Fruit fly (Drosophila melanogaster) whole organism, prepupa: Measurements from ENCODE around the gene yata.
A peak's percentile ranks its signal among the peaks of the same experiment; 100 is the strongest.

Experiments
- Blimp-1 ChIP-seq: fragments of 200-800 bp; sonication (Bioruptor generic); optimal IDR thresholded peaks from 3 replicates; lab custom pipeline; 2017; ENCODE audit warnings: missing biosample characterization, missing genetic modification characterization, mild to moderate bottlenecking, moderate library complexity, missing genetic modification reagents
- CG10631 ChIP-seq: fragments of 200-800 bp; sonication (Bioruptor generic); optimal IDR thresholded peaks from 2 replicates; lab custom pipeline; 2016; ENCODE audit warnings: missing biosample characterization, missing genetic modification characterization
- CG10669 ChIP-seq: fragments of 200-800 bp; sonication (Bioruptor generic); optimal IDR thresholded peaks from 3 replicates; lab custom pipeline; 2018; ENCODE audit warnings: missing biosample characterization, mild to moderate bottlenecking, missing genetic modification characterization, moderate library complexity
- CG11294 ChIP-seq: fragments of 200-800 bp; sonication (Bioruptor generic); IDR thresholded peaks from 2 replicates; pipeline ENCODE4 v1.3.6; 2022; ENCODE audit warnings: missing biosample characterization, missing genetic modification characterization
- CG11762 ChIP-seq: fragments of 200-800 bp; sonication (Bioruptor generic); optimal IDR thresholded peaks from 3 replicates; lab custom pipeline; 2016; ENCODE audit warnings: missing biosample characterization, missing genetic modification characterization; ENCODE audit not compliant: insufficient read depth
- CG11902 ChIP-seq: fragments of 200-800 bp; sonication (Bioruptor generic); optimal IDR thresholded peaks from 3 replicates; lab custom pipeline; 2016; ENCODE audit warnings: missing biosample characterization, missing genetic modification characterization
- CG15336 ChIP-seq: fragments of 200-800 bp; sonication (Bioruptor generic); IDR thresholded peaks from 2 replicates; pipeline ENCODE4 v1.3.6; 2022; ENCODE audit warnings: missing biosample characterization, missing genetic modification characterization
- CG16779 ChIP-seq: fragments of 200-800 bp; sonication (Bioruptor generic); optimal IDR thresholded peaks from 3 replicates; lab custom pipeline; 2017; ENCODE audit warnings: missing biosample characterization, mild to moderate bottlenecking, missing genetic modification characterization
- CG3032 ChIP-seq: fragments of 200-800 bp; optimal IDR thresholded peaks from 2 replicates; lab custom pipeline; 2019; ENCODE audit warnings: missing biosample characterization, mild to moderate bottlenecking, missing genetic modification characterization, moderate library complexity
- CG32006 ChIP-seq: fragments of 200-800 bp; sonication (Bioruptor generic); optimal IDR thresholded peaks from 3 replicates; lab custom pipeline; 2017; ENCODE audit warnings: missing biosample characterization, mild to moderate bottlenecking, missing genetic modification characterization
- CG34406 ChIP-seq: fragments of 200-800 bp; sonication (Bioruptor generic); optimal IDR thresholded peaks from 3 replicates; lab custom pipeline; 2016; ENCODE audit warnings: missing biosample characterization, missing genetic modification characterization
- CG3919 ChIP-seq: fragments of 200-800 bp; sonication (Bioruptor generic); optimal IDR thresholded peaks from 3 replicates; lab custom pipeline; 2016; ENCODE audit warnings: missing biosample characterization, missing genetic modification characterization
- CG4318 ChIP-seq: fragments of 200-800 bp; sonication (Bioruptor generic); optimal IDR thresholded peaks from 3 replicates; lab custom pipeline; 2017; ENCODE audit warnings: missing biosample characterization, mild to moderate bottlenecking, missing genetic modification characterization
- CG6276 ChIP-seq: fragments of 200-800 bp; sonication (Bioruptor generic); optimal IDR thresholded peaks from 2 replicates; lab custom pipeline; 2017; ENCODE audit warnings: missing biosample characterization, mild to moderate bottlenecking, missing genetic modification characterization
- CG6792 ChIP-seq: fragments of 200-800 bp; sonication (Bioruptor generic); optimal IDR thresholded peaks from 3 replicates; lab custom pipeline; 2016; ENCODE audit warnings: missing biosample characterization, missing genetic modification characterization
- CG6854 ChIP-seq: fragments of 200-800 bp; sonication (Bioruptor generic); optimal IDR thresholded peaks from 2 replicates; lab custom pipeline; 2017; ENCODE audit warnings: missing biosample characterization, mild to moderate bottlenecking, missing genetic modification characterization
- CG7368 ChIP-seq: fragments of 200-800 bp; sonication (Bioruptor generic); optimal IDR thresholded peaks from 3 replicates; lab custom pipeline; 2016; ENCODE audit warnings: missing biosample characterization, missing genetic modification characterization
- CG8119 ChIP-seq: fragments of 200-800 bp; sonication (Bioruptor generic); IDR thresholded peaks from 3 replicates; pipeline ENCODE4 v1.3.6; 2022; ENCODE audit warnings: missing biosample characterization, missing genetic modification characterization
- CG8319 ChIP-seq: fragments of 200-800 bp; sonication (Bioruptor generic); optimal IDR thresholded peaks from 3 replicates; lab custom pipeline; 2016; ENCODE audit warnings: missing biosample characterization, missing genetic modification characterization
- CG8632 ChIP-seq: fragments of 200-800 bp; sonication (Bioruptor generic); optimal IDR thresholded peaks from 3 replicates; lab custom pipeline; 2016; ENCODE audit warnings: missing biosample characterization, missing genetic modification characterization
- Eip78C ChIP-seq: fragments of 200-800 bp; sonication (Bioruptor generic); peaks from one replicate; lab custom pipeline; 2016; ENCODE audit warnings: missing biosample characterization, missing genetic modification characterization
- Eip93F ChIP-seq: fragments of 200-800 bp; sonication (Bioruptor generic); optimal IDR thresholded peaks from 2 replicates; lab custom pipeline; 2016; ENCODE audit warnings: missing biosample characterization, mild to moderate bottlenecking, missing genetic modification characterization
- Ets21C ChIP-seq: fragments of 200-800 bp; sonication (Bioruptor generic); optimal IDR thresholded peaks from 3 replicates; lab custom pipeline; 2016; ENCODE audit warnings: missing biosample characterization, missing genetic modification characterization
- Gug ChIP-seq: fragments of 200-800 bp; sonication (Bioruptor generic); IDR thresholded peaks from 2 replicates; pipeline ENCODE4 v1.3.6; 2022; ENCODE audit warnings: missing biosample characterization, missing genetic modification characterization
- Hr38 ChIP-seq: sonication (Bioruptor generic); optimal IDR thresholded peaks from 2 replicates; lab custom pipeline; 2016; ENCODE audit warnings: missing biosample characterization, missing genetic modification characterization
- Hr4 ChIP-seq: fragments of 200-800 bp; sonication (Bioruptor generic); optimal IDR thresholded peaks from 3 replicates; lab custom pipeline; 2016; ENCODE audit warnings: missing biosample characterization, missing genetic modification characterization
- Lpt ChIP-seq: fragments of 200-800 bp; sonication (Bioruptor generic); optimal IDR thresholded peaks from 3 replicates; lab custom pipeline; 2016; ENCODE audit warnings: missing biosample characterization, missing genetic modification characterization
- OdsH ChIP-seq: fragments of 200-800 bp; sonication (Bioruptor generic); optimal IDR thresholded peaks from 3 replicates; lab custom pipeline; 2016; ENCODE audit warnings: missing biosample characterization, missing genetic modification characterization
- Smox ChIP-seq: fragments of 200-800 bp; sonication (Bioruptor generic); optimal IDR thresholded peaks from 3 replicates; lab custom pipeline; 2016; ENCODE audit warnings: missing biosample characterization, missing genetic modification characterization
- Sox14 ChIP-seq: fragments of 200-800 bp; sonication (Bioruptor generic); optimal IDR thresholded peaks from 3 replicates; lab custom pipeline; 2016; ENCODE audit warnings: missing biosample characterization, missing genetic modification characterization
- achi ChIP-seq: fragments of 200-800 bp; sonication (Bioruptor generic); optimal IDR thresholded peaks from 3 replicates; lab custom pipeline; 2016; ENCODE audit warnings: missing biosample characterization, missing genetic modification characterization
- dac ChIP-seq: fragments of 200-800 bp; sonication (Bioruptor generic); optimal IDR thresholded peaks from 2 replicates; lab custom pipeline; 2017; ENCODE audit warnings: missing biosample characterization, mild to moderate bottlenecking, missing genetic modification characterization
- eg ChIP-seq: fragments of 200-800 bp; sonication (Bioruptor generic); IDR thresholded peaks from 3 replicates; pipeline ENCODE4 v1.3.6; 2022; ENCODE audit warnings: missing biosample characterization, missing genetic modification characterization
- esn ChIP-seq: fragments of 200-800 bp; sonication (Bioruptor generic); optimal IDR thresholded peaks from 2 replicates; lab custom pipeline; 2016; ENCODE audit warnings: missing biosample characterization, mild to moderate bottlenecking, missing genetic modification characterization, moderate library complexity
- fd59A ChIP-seq: fragments of 200-800 bp; sonication (Bioruptor generic); optimal IDR thresholded peaks from 2 replicates; lab custom pipeline; 2017; ENCODE audit warnings: missing biosample characterization, mild to moderate bottlenecking, missing genetic modification characterization, missing genetic modification reagents
- fd85E ChIP-seq: fragments of 200-800 bp; sonication (Bioruptor generic); optimal IDR thresholded peaks from 3 replicates; lab custom pipeline; 2016; ENCODE audit warnings: missing biosample characterization, missing genetic modification characterization
- lz ChIP-seq: fragments of 200-800 bp; sonication (Bioruptor generic); optimal IDR thresholded peaks from 3 replicates; lab custom pipeline; 2016; ENCODE audit warnings: missing biosample characterization, missing genetic modification characterization
- pdm3 ChIP-seq: fragments of 200-800 bp; sonication (Bioruptor generic); optimal IDR thresholded peaks from 3 replicates; lab custom pipeline; 2016; ENCODE audit warnings: missing biosample characterization, missing genetic modification characterization
- topi ChIP-seq: fragments of 200-800 bp; sonication (Bioruptor generic); optimal IDR thresholded peaks from 3 replicates; lab custom pipeline; 2016; ENCODE audit warnings: missing biosample characterization, missing genetic modification characterization
- vri ChIP-seq: fragments of 200-800 bp; sonication (Bioruptor generic); optimal IDR thresholded peaks from 3 replicates; lab custom pipeline; 2016; ENCODE audit warnings: missing biosample characterization, mild to moderate bottlenecking, missing genetic modification characterization

yata gene

dm6 chr3R:29802753-29803313, 53.8 kb downstream of the yata start, which contains the start of the genes Etfb and CG7789 (continued):
- TF ChIP-seq fd59A (GFP tag; lab: Kevin White, UChicago) (peak; percentile 78), CG6792 (GFP tag; lab: Kevin White, UChicago) (no peak), Hr4 (GFP tag; lab: Kevin White, UChicago) (no peak), CG34406 (GFP tag; lab: Kevin White, UChicago) (peak; percentile 76), CG11902 (GFP tag; lab: Kevin White, UChicago) (no peak), CG32006 (GFP tag; lab: Kevin White, UChicago) (peak; percentile 94), Smox (no peak), CG8119 (peak; percentile 91), CG6854 (GFP tag; lab: Kevin White, UChicago) (peak; percentile 91), achi (GFP tag; lab: Kevin White, UChicago) (no peak), Hr38 (peak; percentile 89), CG8632 (peak; percentile 75), Blimp-1 (GFP tag; lab: Kevin White, UChicago) (peak; percentile 83), CG3919 (peak; percentile 93), CG15336 (GFP tag; lab: Robert Waterston, UW) (peak; percentile 87), Lpt (GFP tag; lab: Kevin White, UChicago) (peak; percentile 91), pdm3 (GFP tag; lab: Kevin White, UChicago) (no peak), Ets21C (peak; percentile 85), CG3032 (peak; percentile 89), CG6276 (GFP tag; lab: Kevin White, UChicago) (peak; percentile 94), CG10631 (GFP tag; lab: Kevin White, UChicago) (no peak), eg (peak; percentile 92), Sox14 (GFP tag; lab: Kevin White, UChicago) (peak; percentile 93), topi (GFP tag; lab: Kevin White, UChicago) (peak; percentile 88), Eip78C (GFP tag; lab: Kevin White, UChicago) (peak; percentile 96), fd85E (GFP tag; lab: Kevin White, UChicago) (no peak), CG10669 (peak; percentile 91), Eip93F (GFP tag; lab: Kevin White, UChicago) (no peak), CG11294 (GFP tag; lab: Robert Waterston, UW) (peak; percentile 76), OdsH (GFP tag; lab: Kevin White, UChicago) (no peak), dac (GFP tag; lab: Kevin White, UChicago) (peak; percentile 96), esn (GFP tag; lab: Kevin White, UChicago) (peak; percentile 89), vri (GFP tag; lab: Kevin White, UChicago) (no peak), CG4318 (no peak), lz (GFP tag; lab: Kevin White, UChicago) (peak; percentile 88), CG11762 (GFP tag; lab: Kevin White, UChicago) (peak; percentile 81), CG8319 (peak; percentile 89), Gug (GFP tag; lab: Robert Waterston, UW) (peak; percentile 89), CG7368 (peak; percentile 88), CG16779 (tag; lab: Kevin White, UChicago) (peak; percentile 90)
- TF ChIP-seq, all 60 proteins: peak for 43
